Fruit fly (Drosophila melanogaster): ENCODE measurements around the gene SF2.

Gene SF2

dm6 chr3R:16355393-16355943 is 13.7 kb upstream of the SF2 start (continued):
- TF ChIP-seq Hr78 (GFP tag; optimal IDR thresholded peaks at IDR 0.05), result peak in 1 of 2 experiments; percentile 5
- TF ChIP-seq CG17802 (tag; optimal IDR thresholded peaks at IDR 0.05), result no peak
- TF ChIP-seq CG12299 (tag; optimal IDR thresholded peaks at IDR 0.05), result no peak
- TF ChIP-seq Gsc (GFP tag; IDR thresholded peaks at IDR 0.05), result no peak
- TF ChIP-seq CG1024 (GFP tag; IDR thresholded peaks at IDR 0.05), result no peak
- no peak for TF ChIP-seq fd64A (GFP tag; optimal IDR thresholded peaks at IDR 0.05)
- TF ChIP-seq sob (GFP tag; IDR thresholded peaks at IDR 0.05), result peak; percentile 63
- TF ChIP-seq Doc2 (GFP tag; IDR thresholded peaks at IDR 0.05), result no peak
- no peak for TF ChIP-seq Oaz (GFP tag; IDR thresholded peaks at IDR 0.05)
- peak; percentile 51 for TF ChIP-seq Fer1 (GFP tag; optimal IDR thresholded peaks at IDR 0.05)
- no peak for TF ChIP-seq h (optimal IDR thresholded peaks at IDR 0.05)
- TF ChIP-seq emc (GFP tag; optimal IDR thresholded peaks at IDR 0.05), result no peak
- no peak for TF ChIP-seq lov (optimal IDR thresholded peaks at IDR 0.05)
- TF ChIP-seq lov (GFP tag; IDR thresholded peaks at IDR 0.05), result 0 out of 3 replicates have a peak, but pooled peaks have one; percentile 17
- no peak for TF ChIP-seq chif (GFP tag; optimal IDR thresholded peaks at IDR 0.05)
- TF ChIP-seq nom (GFP tag; optimal IDR thresholded peaks at IDR 0.05), result no peak
- TF ChIP-seq CG14860 (GFP tag; IDR thresholded peaks at IDR 0.05; ENCODE audit: partially characterized antibody), result no peak
- TF ChIP-seq inv (GFP tag; IDR thresholded peaks at IDR 0.05; ENCODE audit: partially characterized antibody), result no peak
- TF ChIP-seq crol (GFP tag; IDR thresholded peaks at IDR 0.05), result no peak
- TF ChIP-seq Mes4 (GFP tag; optimal IDR thresholded peaks at IDR 0.05), result no peak
- TF ChIP-seq CG11398 (GFP tag; optimal IDR thresholded peaks at IDR 0.05), result no peak
- no peak for TF ChIP-seq CG4730 (GFP tag; IDR thresholded peaks at IDR 0.05)
- TF ChIP-seq CG11247 (GFP tag; IDR thresholded peaks at IDR 0.05), result peak; percentile 53; the same call in 1 of the 2 replicates
- no peak for TF ChIP-seq CG12219 (GFP tag; optimal IDR thresholded peaks at IDR 0.05)
- TF ChIP-seq Ssrp (tag; optimal IDR thresholded peaks at IDR 0.05), result no peak
- peak; percentile 33 for TF ChIP-seq CG17359 (tag; optimal IDR thresholded peaks at IDR 0.05)
- TF ChIP-seq Abd-B (GFP tag; optimal IDR thresholded peaks at IDR 0.05), result no peak
- no peak for TF ChIP-seq sqz (GFP tag; optimal IDR thresholded peaks at IDR 0.05)
- TF ChIP-seq CrebB (tag; optimal IDR thresholded peaks at IDR 0.05), result no peak
- TF ChIP-seq D19B (GFP tag; optimal IDR thresholded peaks at IDR 0.05), result no peak
- no peak for TF ChIP-seq sim (GFP tag; IDR thresholded peaks at IDR 0.05)
- TF ChIP-seq gfzf (GFP tag; optimal IDR thresholded peaks at IDR 0.05), result no peak
- TF ChIP-seq CG3847 (GFP tag; IDR thresholded peaks at IDR 0.05), result peak; percentile 43; the same call in 1 of the 2 replicates
- TF ChIP-seq CG31365 (tag; optimal IDR thresholded peaks at IDR 0.05), result no peak
- TF ChIP-seq CG10959 (GFP tag; IDR thresholded peaks at IDR 0.05), result no peak
- TF ChIP-seq CG10366 (GFP tag; IDR thresholded peaks at IDR 0.05), result 0 out of 2 replicates have a peak, but pooled peaks have one; percentile 28
- no peak for TF ChIP-seq lola (GFP tag; optimal IDR thresholded peaks at IDR 0.05)
- TF ChIP-seq CG14441 (GFP tag; IDR thresholded peaks at IDR 0.05), result peak; percentile 43; the same call in 1 of the 2 replicates
- no peak for TF ChIP-seq sima (GFP tag; optimal IDR thresholded peaks at IDR 0.05)
- no peak for TF ChIP-seq vvl (GFP tag; IDR thresholded peaks at IDR 0.05)
- TF ChIP-seq sug (tag; optimal IDR thresholded peaks at IDR 0.05), result peak; percentile 47
- no peak for TF ChIP-seq CG8290 (GFP tag; optimal IDR thresholded peaks at IDR 0.05)
- TF ChIP-seq CG8290 (tag; optimal IDR thresholded peaks at IDR 0.05), result peak in 1 of 2 experiments; percentile 89
- TF ChIP-seq eyg (GFP tag; optimal IDR thresholded peaks at IDR 0.05), result no peak
- peak; percentile 40 for TF ChIP-seq gem (tag; optimal IDR thresholded peaks at IDR 0.05)
- no peak for TF ChIP-seq slou (GFP tag; optimal IDR thresholded peaks at IDR 0.05)
- no peak for TF ChIP-seq luna (GFP tag; optimal IDR thresholded peaks at IDR 0.05)
- TF ChIP-seq CG31441 (GFP tag; IDR thresholded peaks at IDR 0.05), result no peak
- TF ChIP-seq CG13894 (tag; optimal IDR thresholded peaks at IDR 0.05), result peak; percentile 80
- TF ChIP-seq Jarid2 (GFP tag; optimal IDR thresholded peaks at IDR 0.05), result no peak
- TF ChIP-seq zen (tag; optimal IDR thresholded peaks at IDR 0.05), result no peak
